Fruit fly (Drosophila melanogaster): Measurements from ENCODE around the gene Nplp2.

dm6 chr3L:13312250-13312649, 43.9 kb upstream of the Nplp2 start:
- TF ChIP-seq CG8478 (optimal IDR thresholded peaks at IDR 0.05) (no peak), CTCF (optimal IDR thresholded peaks at IDR 0.05) (no peak)
